Worm (Caenorhabditis elegans) whole organism, mixed stage, embryonic: ENCODE results near the gene F44E5.17.

Experiments used
- lin-13 ChIP-seq: fragments of 150-350 bp; optimal IDR thresholded peaks from 2 replicates; lab custom pipeline; 2014; ENCODE audit warnings: missing biosample characterization, missing genetic modification characterization
- mep-1 ChIP-seq: fragments of 150-350 bp; optimal IDR thresholded peaks from 2 replicates; lab custom pipeline; 2017; ENCODE audit warnings: missing biosample characterization, missing genetic modification reagents, missing genetic modification characterization, inconsistent platforms
- nhr-237 ChIP-seq: fragments of 150-350 bp; optimal IDR thresholded peaks from 2 replicates; lab custom pipeline; 2014; ENCODE audit warnings: missing biosample characterization, missing genetic modification characterization
- ztf-11 ChIP-seq: fragments of 150-350 bp; optimal IDR thresholded peaks from 2 replicates; lab custom pipeline; 2014; ENCODE audit warnings: missing biosample characterization, missing genetic modification characterization

DNA sequence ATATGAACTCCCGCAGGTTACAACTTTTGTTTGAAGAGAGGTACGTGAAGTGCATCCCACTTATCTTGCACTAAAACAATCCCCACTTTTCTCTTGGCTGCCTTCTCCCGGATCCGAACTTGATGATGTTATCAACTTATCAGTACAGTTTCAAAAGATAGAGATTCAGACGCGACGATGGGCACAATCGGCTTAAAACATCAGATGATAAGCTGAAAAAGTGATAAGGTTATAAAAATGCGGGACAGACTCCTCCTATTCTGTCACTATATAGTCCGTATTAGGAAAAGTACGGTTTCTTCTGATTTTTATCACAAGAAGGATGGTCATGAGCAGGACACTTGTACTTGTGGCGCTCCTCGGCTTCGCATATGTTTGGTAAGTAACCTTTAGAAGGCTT is 9.2 kb downstream of the F44E5.17 start, which contains the start of gene ctsa-1.2:
- TF ChIP-seq mep-1 (no peak), ztf-11 (tag; lab: Kevin White, UChicago) (no peak), nhr-237 (tag; lab: Kevin White, UChicago) (no peak), lin-13 (no peak)
